Worm (Caenorhabditis elegans) whole organism, L1 larva: Measurements from ENCODE around the gene let-4.

Experiments used
- C04F5.9 ChIP-seq: sonication (generic microtip); optimal IDR thresholded peaks from 2 replicates; lab custom pipeline; 2016; ENCODE audit warnings: missing genetic modification characterization, missing compliant biosample characterization
- C16A3.4 ChIP-seq: fragments of 150-350 bp; optimal IDR thresholded peaks from 2 replicates; lab custom pipeline; 2014; ENCODE audit warnings: missing biosample characterization, missing genetic modification characterization
- F16B12.6 ChIP-seq: fragments of 150-350 bp; optimal IDR thresholded peaks from 2 replicates; lab custom pipeline; 2014; ENCODE audit warnings: missing biosample characterization, missing genetic modification characterization
- aha-1 ChIP-seq: fragments of 150-350 bp; optimal IDR thresholded peaks from 2 replicates; lab custom pipeline; 2014; ENCODE audit warnings: missing biosample characterization, missing genetic modification characterization
- aly-2 ChIP-seq: fragments of 150-350 bp; optimal IDR thresholded peaks from 2 replicates; lab custom pipeline; 2014; ENCODE audit warnings: missing biosample characterization, missing genetic modification characterization
- blmp-1 ChIP-seq: fragments of 150-350 bp; optimal IDR thresholded peaks from 2 replicates; lab custom pipeline; 2014; ENCODE audit warnings: missing biosample characterization, missing genetic modification characterization
- ceh-63 ChIP-seq: fragments of 200-800 bp; sonication (Bioruptor generic); optimal IDR thresholded peaks from 2 replicates; lab custom pipeline; 2018; ENCODE audit warnings: mild to moderate bottlenecking, missing genetic modification characterization, missing compliant biosample characterization
- ceh-8 ChIP-seq: fragments of 200-800 bp; sonication (Bioruptor generic); optimal IDR thresholded peaks from 2 replicates; lab custom pipeline; 2018; ENCODE audit warnings: mild to moderate bottlenecking, missing genetic modification characterization, moderate library complexity, missing compliant biosample characterization
- dsc-1 ChIP-seq: sonication (generic microtip); optimal IDR thresholded peaks from 2 replicates; lab custom pipeline; 2016; ENCODE audit warnings: mild to moderate bottlenecking, missing genetic modification characterization, missing compliant biosample characterization
- efl-1 ChIP-seq, 4 experiments: fragments of 150-350 bp; optimal IDR thresholded peaks in 3 of 4; peaks in 1 of 4; 1 replicate in 1 of 4; 2 replicates in 3 of 4; lab custom pipeline; 2014; ENCODE audit warnings: missing biosample characterization in 2 of 4, missing genetic modification characterization in 2 of 4, missing genetic modification reagents in 2 of 4
- efl-3 ChIP-seq: fragments of 200-800 bp; sonication (Bioruptor generic); optimal IDR thresholded peaks from 2 replicates; lab custom pipeline; 2018; ENCODE audit warnings: mild to moderate bottlenecking, missing genetic modification characterization, missing compliant biosample characterization
- egl-13 ChIP-seq: sonication (generic microtip); optimal IDR thresholded peaks from 2 replicates; lab custom pipeline; 2016; ENCODE audit warnings: missing genotype, missing genetic modification reagents, missing genetic modification characterization, missing compliant biosample characterization
- elt-2 ChIP-seq: sonication (generic microtip); optimal IDR thresholded peaks from 2 replicates; lab custom pipeline; 2016; ENCODE audit warnings: missing genetic modification characterization, mild to moderate bottlenecking, inconsistent platforms, missing compliant biosample characterization, missing genetic modification reagents
- elt-3 ChIP-seq, 6 experiments: fragments of 150-350 bp in 1 of 6; sonication (generic microtip); optimal IDR thresholded peaks; 2 replicates each; lab custom pipeline; 2017 to 2018; ENCODE audit warnings: missing biosample characterization in 6 of 6, missing genetic modification characterization in 6 of 6, inconsistent platforms in 1 of 6
- ets-5 ChIP-seq: fragments of 200-800 bp; sonication (Bioruptor generic); IDR thresholded peaks from 2 replicates; pipeline ENCODE4 v1.3.6; 2022; ENCODE audit warnings: missing genetic modification characterization, missing compliant biosample characterization
- fkh-4 ChIP-seq: sonication (generic microtip); optimal IDR thresholded peaks from 2 replicates; lab custom pipeline; 2016; ENCODE audit warnings: missing compliant biosample characterization, missing genetic modification characterization, borderline replicate concordance
- fkh-8 ChIP-seq: sonication (generic microtip); optimal IDR thresholded peaks from 2 replicates; lab custom pipeline; 2016; ENCODE audit warnings: mild to moderate bottlenecking, missing genetic modification characterization, missing compliant biosample characterization
- hlh-4 ChIP-seq: sonication (generic microtip); optimal IDR thresholded peaks from 2 replicates; lab custom pipeline; 2016; ENCODE audit warnings: mild to moderate bottlenecking, missing genetic modification characterization, missing compliant biosample characterization
- hpl-2 ChIP-seq: fragments of 150-350 bp; optimal IDR thresholded peaks from 2 replicates; lab custom pipeline; 2014; ENCODE audit warnings: missing biosample characterization, missing genetic modification reagents, missing genetic modification characterization
- isw-1 ChIP-seq: fragments of 200-800 bp; sonication (Bioruptor generic); IDR thresholded peaks from 2 replicates; pipeline ENCODE4 v1.3.6; 2022; ENCODE audit warnings: missing genetic modification characterization, missing compliant biosample characterization
- jun-1 ChIP-seq: fragments of 150-350 bp; optimal IDR thresholded peaks from 2 replicates; lab custom pipeline; 2014; ENCODE audit warnings: missing biosample characterization, missing genetic modification reagents, missing genetic modification characterization
- lin-14 ChIP-seq: fragments of 200-800 bp; sonication (Bioruptor generic); optimal IDR thresholded peaks from 2 replicates; lab custom pipeline; 2018; ENCODE audit warnings: mild to moderate bottlenecking, missing genetic modification characterization, moderate library complexity, missing compliant biosample characterization
- lin-15B ChIP-seq: fragments of 150-350 bp; sonication (generic microtip); optimal IDR thresholded peaks from 3 replicates; lab custom pipeline; 2014; ENCODE audit warnings: missing biosample characterization, missing genetic modification characterization
- lin-39 ChIP-seq: fragments of 150-350 bp; optimal IDR thresholded peaks from 2 replicates; lab custom pipeline; 2014; ENCODE audit warnings: missing biosample characterization, missing genetic modification reagents, missing genetic modification characterization
- lir-3 ChIP-seq: sonication (generic microtip); optimal IDR thresholded peaks from 2 replicates; lab custom pipeline; 2016; ENCODE audit warnings: mild to moderate bottlenecking, missing genetic modification characterization, moderate library complexity, missing compliant biosample characterization; ENCODE audit not compliant: poor library complexity
- lsy-2 ChIP-seq, 2 experiments: fragments of 150-350 bp; optimal IDR thresholded peaks; 2 replicates each; lab custom pipeline; 2014; ENCODE audit warnings: missing biosample characterization in 2 of 2, missing genetic modification characterization in 2 of 2
- mab-9 ChIP-seq: fragments of 200-800 bp; sonication (Bioruptor generic); IDR thresholded peaks from 2 replicates; pipeline ENCODE4 v1.3.6; 2022; ENCODE audit warnings: missing genetic modification reagents, missing genetic modification characterization, missing compliant biosample characterization
- mdl-1 ChIP-seq, 2 experiments: fragments of 150-350 bp; optimal IDR thresholded peaks; 2 replicates each; lab custom pipeline; 2014 to 2017; ENCODE audit warnings: missing biosample characterization in 2 of 2, missing genetic modification characterization in 2 of 2, inconsistent platforms in 1 of 2
- mef-2 ChIP-seq: fragments of 150-350 bp; optimal IDR thresholded peaks from 2 replicates; lab custom pipeline; 2014; ENCODE audit warnings: missing biosample characterization, missing genetic modification characterization
- mep-1 ChIP-seq: fragments of 150-350 bp; optimal IDR thresholded peaks from 2 replicates; lab custom pipeline; 2014; ENCODE audit warnings: missing biosample characterization, missing genetic modification characterization
- nhr-11 ChIP-seq: fragments of 150-350 bp; optimal IDR thresholded peaks from 2 replicates; lab custom pipeline; 2014; ENCODE audit warnings: missing biosample characterization, missing genetic modification characterization
- nhr-19 ChIP-seq: fragments of 200-800 bp; sonication (Bioruptor generic); conservative IDR thresholded peaks from 2 replicates; pipeline ENCODE4 v1.3.6; 2022; ENCODE audit warnings: missing genetic modification characterization, missing compliant biosample characterization
- nhr-20 ChIP-seq: sonication (generic microtip); optimal IDR thresholded peaks from 2 replicates; lab custom pipeline; 2016; ENCODE audit warnings: mild to moderate bottlenecking, missing genetic modification characterization, missing compliant biosample characterization
- nhr-237 ChIP-seq: fragments of 150-350 bp; optimal IDR thresholded peaks from 2 replicates; lab custom pipeline; 2014; ENCODE audit warnings: missing biosample characterization, missing genetic modification characterization
- nhr-47 ChIP-seq: sonication (generic microtip); optimal IDR thresholded peaks from 2 replicates; lab custom pipeline; 2016; ENCODE audit warnings: mild to moderate bottlenecking, missing genetic modification characterization, moderate library complexity, missing compliant biosample characterization
- nhr-71 ChIP-seq: sonication (generic microtip); optimal IDR thresholded peaks from 2 replicates; lab custom pipeline; 2016; ENCODE audit warnings: mild to moderate bottlenecking, missing genetic modification characterization, moderate library complexity, missing compliant biosample characterization
- nhr-77 ChIP-seq: fragments of 150-350 bp; optimal IDR thresholded peaks from 2 replicates; lab custom pipeline; 2014; ENCODE audit warnings: missing biosample characterization, missing genetic modification characterization
- nhr-84 ChIP-seq: sonication (generic microtip); optimal IDR thresholded peaks from 2 replicates; lab custom pipeline; 2017; ENCODE audit warnings: missing biosample characterization, missing genetic modification characterization
- nhr-90 ChIP-seq: sonication (generic microtip); optimal IDR thresholded peaks from 2 replicates; lab custom pipeline; 2016; ENCODE audit warnings: mild to moderate bottlenecking, missing genetic modification characterization, missing compliant biosample characterization; ENCODE audit not compliant: poor library complexity
- pax-3 ChIP-seq: fragments of 200-800 bp; sonication (Bioruptor generic); optimal IDR thresholded peaks from 2 replicates; lab custom pipeline; 2018; ENCODE audit warnings: mild to moderate bottlenecking, missing genetic modification characterization, moderate library complexity, missing compliant biosample characterization
- pqm-1 ChIP-seq: sonication (generic microtip); optimal IDR thresholded peaks from 3 replicates; lab custom pipeline; 2017; ENCODE audit warnings: missing biosample characterization, missing genetic modification characterization
- skn-1 ChIP-seq: fragments of 150-350 bp; optimal IDR thresholded peaks from 2 replicates; lab custom pipeline; 2014; ENCODE audit warnings: missing biosample characterization, missing genetic modification characterization
- snu-23 ChIP-seq: sonication (generic microtip); optimal IDR thresholded peaks from 2 replicates; lab custom pipeline; 2016; ENCODE audit warnings: missing genetic modification characterization, missing compliant biosample characterization
- sox-4 ChIP-seq: sonication (generic microtip); optimal IDR thresholded peaks from 2 replicates; lab custom pipeline; 2016; ENCODE audit warnings: missing genetic modification characterization, missing compliant biosample characterization
- sptf-1 ChIP-seq: fragments of 150-350 bp; optimal IDR thresholded peaks from 2 replicates; lab custom pipeline; 2014; ENCODE audit warnings: missing biosample characterization, missing genetic modification characterization
- sup-37 ChIP-seq: fragments of 200-800 bp; sonication (Bioruptor generic); optimal IDR thresholded peaks from 2 replicates; lab custom pipeline; 2018; ENCODE audit warnings: mild to moderate bottlenecking, missing genetic modification characterization, missing compliant biosample characterization
- tlp-1 ChIP-seq: fragments of 150-350 bp; optimal IDR thresholded peaks from 2 replicates; lab custom pipeline; 2014; ENCODE audit warnings: missing biosample characterization, missing genetic modification characterization
- unc-130 ChIP-seq: fragments of 150-350 bp; optimal IDR thresholded peaks from 2 replicates; lab custom pipeline; 2017; ENCODE audit warnings: missing biosample characterization, missing genetic modification characterization, inconsistent platforms
- unc-62 ChIP-seq: fragments of 150-350 bp; optimal IDR thresholded peaks from 2 replicates; lab custom pipeline; 2014; ENCODE audit warnings: missing biosample characterization, missing genetic modification reagents, missing genetic modification characterization
- vab-15 ChIP-seq: sonication (generic microtip); optimal IDR thresholded peaks from 2 replicates; lab custom pipeline; 2017; ENCODE audit warnings: missing genotype, mild to moderate bottlenecking, missing genetic modification characterization, missing compliant biosample characterization
- xbp-1 ChIP-seq: sonication (generic microtip); optimal IDR thresholded peaks from 2 replicates; lab custom pipeline; 2016; ENCODE audit warnings: missing genetic modification characterization, missing compliant biosample characterization
- zip-4 ChIP-seq: fragments of 200-800 bp; sonication (Bioruptor generic); optimal IDR thresholded peaks from 2 replicates; lab custom pipeline; 2018; ENCODE audit warnings: mild to moderate bottlenecking, missing genetic modification characterization, moderate library complexity, missing compliant biosample characterization
- ztf-11 ChIP-seq, 2 experiments: sonication (generic microtip); optimal IDR thresholded peaks; 2 replicates each; lab custom pipeline; 2016 to 2017; ENCODE audit warnings: missing genetic modification characterization in 2 of 2, missing biosample characterization in 1 of 2, missing compliant biosample characterization in 1 of 2

The let-4 gene

DNA sequence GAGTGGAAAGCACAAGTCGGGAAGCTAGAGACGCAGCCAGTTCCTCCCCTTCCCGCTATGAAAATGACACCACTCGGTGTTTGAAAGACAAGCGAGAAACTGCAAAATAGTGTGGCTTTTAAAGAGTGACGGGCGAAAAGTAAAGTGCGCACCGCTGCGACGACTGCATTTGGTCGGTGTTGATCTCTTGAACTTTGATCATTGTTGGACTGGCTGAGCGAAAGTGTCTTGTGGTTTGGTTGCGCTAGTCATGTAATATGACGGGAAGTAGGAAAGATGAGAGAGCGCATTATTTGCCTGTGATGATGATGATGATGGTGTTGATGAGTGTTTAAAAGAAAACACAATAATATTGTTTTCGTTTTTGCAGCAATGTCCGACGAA is 17.4 kb upstream of the let-4 start:
- TF ChIP-seq nhr-90 (tag; lab: Kevin White, UChicago): peak; percentile 81
- TF ChIP-seq unc-62 (GFP tag; lab: Kevin White, UChicago): no peak
- peak; percentile 35 for TF ChIP-seq skn-1 (tag; lab: Kevin White, UChicago)
- TF ChIP-seq lsy-2 (tag; optimal IDR thresholded peaks at IDR 0.05; lab: Kevin White, UChicago): peak; percentile 72 to 82
- TF ChIP-seq nhr-47: peak; percentile 87
- peak; percentile 27 to 44 for TF ChIP-seq efl-1 (optimal IDR thresholded peaks at IDR 0.05; lab: Kevin White, UChicago)
- no peak for TF ChIP-seq efl-1 (GFP tag; optimal IDR thresholded peaks at IDR 0.05 in 1 of 2; lab: Kevin White, UChicago)
- TF ChIP-seq egl-13 (tag; lab: Kevin White, UChicago): peak; percentile 95
- no peak for TF ChIP-seq ceh-63
- TF ChIP-seq ztf-11 (tag; optimal IDR thresholded peaks at IDR 0.05; lab: Kevin White, UChicago): no peak
- TF ChIP-seq mab-9 (GFP tag; lab: Robert Waterston, UW): peak; percentile 65
- TF ChIP-seq hlh-4: no peak
- TF ChIP-seq efl-3 (GFP tag; lab: Kevin White, UChicago): no peak
- TF ChIP-seq lin-14 (GFP tag; lab: Kevin White, UChicago): peak; percentile 98
- peak; percentile 87 for TF ChIP-seq nhr-237 (tag; lab: Kevin White, UChicago)
- TF ChIP-seq elt-3 (tag; optimal IDR thresholded peaks at IDR 0.05; lab: Kevin White, UChicago): peak in 4 of 6 experiments; percentile 55 to 88 (median 85)
- no peak for TF ChIP-seq fkh-4 (tag; lab: Kevin White, UChicago)
- TF ChIP-seq unc-130 (tag; lab: Kevin White, UChicago): peak; percentile 85
- no peak for TF ChIP-seq F16B12.6 (tag; lab: Kevin White, UChicago)
- peak; percentile 49 for TF ChIP-seq sup-37 (GFP tag; lab: Kevin White, UChicago)
- no peak for TF ChIP-seq tlp-1 (tag; lab: Kevin White, UChicago)
- TF ChIP-seq pqm-1 (tag; lab: Kevin White, UChicago): no peak
- TF ChIP-seq lin-15B: no peak
- peak; percentile 41 for TF ChIP-seq zip-4 (GFP tag; lab: Kevin White, UChicago)
- TF ChIP-seq mef-2: peak; percentile 83
- TF ChIP-seq lin-39 (tag; lab: Kevin White, UChicago): no peak
- peak; percentile 63 for TF ChIP-seq lir-3 (tag; lab: Kevin White, UChicago)
- peak; percentile 86 for TF ChIP-seq nhr-19
- TF ChIP-seq C16A3.4 (tag; lab: Kevin White, UChicago): peak; percentile 76
- peak; percentile 98 for TF ChIP-seq nhr-20 (tag; lab: Kevin White, UChicago)
- TF ChIP-seq nhr-77 (tag; lab: Kevin White, UChicago): peak; percentile 95
- no peak for TF ChIP-seq nhr-84
- peak; percentile 58 for TF ChIP-seq nhr-11 (tag; lab: Kevin White, UChicago)
- TF ChIP-seq dsc-1 (tag; lab: Kevin White, UChicago): no peak
- peak; percentile 96 for TF ChIP-seq fkh-8 (tag; lab: Kevin White, UChicago)
- peak; percentile 99 for TF ChIP-seq nhr-71
- peak; percentile 57 for TF ChIP-seq sox-4 (tag; lab: Kevin White, UChicago)
- TF ChIP-seq sptf-1 (tag; lab: Kevin White, UChicago): no peak
- TF ChIP-seq elt-2 (tag; lab: Kevin White, UChicago): peak; percentile 83
- TF ChIP-seq snu-23: peak; percentile 88
- TF ChIP-seq aly-2: no peak
- peak; percentile 27 to 92 for TF ChIP-seq mdl-1 (tag; optimal IDR thresholded peaks at IDR 0.05; lab: Kevin White, UChicago)
- no peak for TF ChIP-seq aha-1 (tag; lab: Kevin White, UChicago)
- TF ChIP-seq pax-3: peak; percentile 77
- no peak for TF ChIP-seq ets-5 (GFP tag; lab: Robert Waterston, UW)
- TF ChIP-seq mep-1 (tag; lab: Kevin White, UChicago): peak; percentile 86
- TF ChIP-seq isw-1: peak; percentile 65
- TF ChIP-seq hpl-2 (GFP tag; lab: Kevin White, UChicago): no peak
- peak; percentile 93 for TF ChIP-seq jun-1
- no peak for TF ChIP-seq ceh-8
- peak; percentile 0 for TF ChIP-seq vab-15 (tag; lab: Kevin White, UChicago)
- peak; percentile 77 for TF ChIP-seq xbp-1 (tag; lab: Kevin White, UChicago)
- TF ChIP-seq C04F5.9 (tag; lab: Kevin White, UChicago): no peak
- peak; percentile 99 for TF ChIP-seq blmp-1 (tag; lab: Kevin White, UChicago)
